Worm (Caenorhabditis elegans) whole organism, midembryonic: ENCODE data around the gene srh-17.
A peak's percentile ranks its signal among the peaks of the same experiment; 100 is the strongest.

ENCODE experiments used
- T22C8.4 ChIP-seq: fragments of 200-800 bp; sonication (Bioruptor generic); IDR thresholded peaks from 2 replicates; pipeline ENCODE4 v1.3.6; 2022; ENCODE audit warnings: missing genetic modification characterization, missing compliant biosample characterization
- cog-1 ChIP-seq: sonication (generic microtip); optimal IDR thresholded peaks from 2 replicates; lab custom pipeline; 2016; ENCODE audit warnings: missing genetic modification characterization, missing compliant biosample characterization
- flt-1 ChIP-seq: fragments of 200-800 bp; sonication (Bioruptor generic); IDR thresholded peaks from 2 replicates; pipeline ENCODE4 v1.3.6; 2022; ENCODE audit warnings: missing genetic modification characterization, missing compliant biosample characterization
- klf-2 ChIP-seq: fragments of 200-800 bp; sonication (Bioruptor generic); conservative IDR thresholded peaks from 2 replicates; pipeline ENCODE4 v1.3.6; 2022; ENCODE audit warnings: missing genetic modification reagents, missing genetic modification characterization, missing compliant biosample characterization
- med-1 ChIP-seq: sonication (generic microtip); optimal IDR thresholded peaks from 2 replicates; lab custom pipeline; 2017; ENCODE audit warnings: missing genetic modification characterization, mild to moderate bottlenecking, missing compliant biosample characterization, antibody characterized with exemption, missing genetic modification reagents; ENCODE audit not compliant: insufficient read depth
- ref-1 ChIP-seq: fragments of 200-800 bp; sonication (Bioruptor generic); conservative IDR thresholded peaks from 2 replicates; pipeline ENCODE4 v1.3.6; 2022; ENCODE audit warnings: missing genetic modification reagents, missing genetic modification characterization, missing compliant biosample characterization
- tab-1 ChIP-seq: fragments of 200-800 bp; sonication (Bioruptor generic); IDR thresholded peaks from 2 replicates; pipeline ENCODE4 v1.3.6; 2022; ENCODE audit warnings: missing genetic modification characterization, missing compliant biosample characterization
- ztf-23 ChIP-seq: fragments of 200-800 bp; sonication (Bioruptor generic); IDR thresholded peaks from 2 replicates; pipeline ENCODE4 v1.3.6; 2022; ENCODE audit warnings: missing genetic modification reagents, missing genetic modification characterization, missing compliant biosample characterization
- ztf-29 ChIP-seq: fragments of 200-800 bp; sonication (Bioruptor generic); IDR thresholded peaks from 2 replicates; pipeline ENCODE4 v1.3.6; 2022; ENCODE audit warnings: missing genetic modification reagents, missing genetic modification characterization, missing compliant biosample characterization

Gene srh-17

DNA sequence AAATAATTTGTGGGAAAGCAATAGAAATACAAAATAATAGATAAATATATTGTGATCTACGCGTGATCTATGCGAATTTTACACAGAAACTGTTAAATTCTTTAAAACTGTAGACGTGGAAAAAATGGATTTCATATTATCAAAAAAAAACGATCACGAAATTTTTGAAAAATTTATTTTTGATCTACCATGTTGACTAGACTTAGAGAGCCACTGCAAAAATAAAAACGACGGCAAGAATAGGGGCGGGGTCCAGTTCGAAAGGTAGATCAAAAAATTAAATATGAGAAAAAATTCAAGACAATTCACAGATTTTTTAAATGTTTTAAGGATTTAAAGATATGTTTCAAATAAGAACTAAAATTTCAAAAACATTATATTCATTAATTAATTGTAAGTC is 23.0 kb upstream of the srh-17 start:
- no peak for TF ChIP-seq cog-1 (tag; lab: Kevin White, UChicago)
- TF ChIP-seq ref-1 (GFP tag; lab: Robert Waterston, UW), result no peak
- TF ChIP-seq ztf-29, result no peak
- TF ChIP-seq T22C8.4 (GFP tag; lab: Robert Waterston, UW), result no peak
- no peak for TF ChIP-seq tab-1 (GFP tag; lab: Robert Waterston, UW)

DNA sequence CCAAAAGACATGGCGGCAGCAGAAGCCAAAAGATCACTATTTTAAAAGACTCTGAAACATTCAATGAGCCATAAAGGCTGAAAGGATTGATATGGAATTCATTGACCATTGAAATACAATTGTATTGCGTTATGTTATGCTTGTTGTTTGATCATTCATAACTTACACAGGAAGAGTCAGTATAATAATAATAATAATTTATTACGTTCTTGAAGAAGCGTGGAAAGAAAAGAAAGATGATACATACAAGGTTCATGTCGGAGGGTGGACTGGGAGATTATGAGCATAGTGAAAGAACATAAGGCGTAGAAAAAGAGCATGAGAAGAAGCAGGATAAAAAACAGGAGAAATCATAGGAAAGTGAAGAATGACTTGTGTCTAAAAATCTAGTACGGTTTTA is 21.0 kb upstream of the srh-17 start, which contains the start of gene F43D2.7:
F43D2.7 (minus strand) TSS at position 101 of the 400 bp plus-strand sequence.
- TF ChIP-seq tab-1 (GFP tag; lab: Robert Waterston, UW), result no peak
- no peak for TF ChIP-seq ztf-23
- no peak for TF ChIP-seq med-1 (GFP tag; lab: Kevin White, UChicago)
- TF ChIP-seq klf-2, result no peak
- no peak for TF ChIP-seq cog-1 (tag; lab: Kevin White, UChicago)
- TF ChIP-seq T22C8.4 (GFP tag; lab: Robert Waterston, UW), result no peak
- TF ChIP-seq flt-1, result no peak
- no peak for TF ChIP-seq ref-1 (GFP tag; lab: Robert Waterston, UW)
- no peak for TF ChIP-seq ztf-29

DNA sequence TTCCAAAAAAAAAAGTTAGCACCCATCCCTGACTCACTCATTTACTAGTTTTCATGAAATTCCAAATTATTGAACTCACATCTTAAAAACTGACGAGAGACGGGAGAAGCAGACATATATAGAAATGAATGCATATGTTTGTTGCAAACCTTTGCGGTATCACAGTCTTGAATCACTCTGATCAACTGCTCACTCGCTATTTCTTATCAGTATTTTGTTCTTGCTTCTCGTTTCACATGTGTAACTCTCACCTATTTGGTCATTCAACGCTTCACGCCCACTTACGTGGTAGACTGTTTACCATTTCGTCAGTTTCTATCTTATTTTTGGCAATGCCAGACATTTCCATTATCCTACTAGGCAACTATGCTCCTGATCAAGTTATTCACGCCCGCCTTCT is 20.3 kb upstream of the srh-17 start, which contains the start of gene C54G10.1:
C54G10.1 (plus strand) TSS at position 333 of the 400 bp plus-strand sequence.
- TF ChIP-seq ztf-29, result no peak
- no peak for TF ChIP-seq klf-2
- TF ChIP-seq ztf-23, result no peak
- no peak for TF ChIP-seq T22C8.4 (GFP tag; lab: Robert Waterston, UW)
- TF ChIP-seq tab-1 (GFP tag; lab: Robert Waterston, UW), result no peak
- TF ChIP-seq flt-1, result no peak
- no peak for TF ChIP-seq med-1 (GFP tag; lab: Kevin White, UChicago)
- no peak for TF ChIP-seq cog-1 (tag; lab: Kevin White, UChicago)

DNA sequence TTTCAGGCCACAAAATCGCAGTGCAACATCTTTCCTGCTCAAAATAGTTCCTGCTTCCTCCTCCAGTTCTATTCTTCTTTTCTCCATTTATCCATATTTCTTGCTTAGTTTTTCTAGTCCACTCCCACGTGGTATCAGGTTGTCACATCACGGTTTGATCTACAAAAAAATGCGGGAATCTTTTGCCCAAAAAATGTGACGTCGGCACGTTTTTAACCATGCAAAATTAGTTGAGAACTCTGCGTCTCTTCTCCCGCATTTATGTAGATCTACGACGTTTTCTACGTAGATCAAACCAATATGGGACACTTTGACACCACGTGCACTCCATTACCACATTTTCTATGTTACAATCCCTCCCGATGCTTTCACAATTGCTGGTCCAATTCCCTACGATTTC is 19.1 kb upstream of the srh-17 start:
- TF ChIP-seq ztf-23 (no peak), tab-1 (GFP tag; lab: Robert Waterston, UW) (no peak), flt-1 (no peak), T22C8.4 (GFP tag; lab: Robert Waterston, UW) (no peak), klf-2 (no peak), cog-1 (tag; lab: Kevin White, UChicago) (no peak), ztf-29 (no peak), ref-1 (GFP tag; lab: Robert Waterston, UW) (no peak), med-1 (GFP tag; lab: Kevin White, UChicago) (no peak)

DNA sequence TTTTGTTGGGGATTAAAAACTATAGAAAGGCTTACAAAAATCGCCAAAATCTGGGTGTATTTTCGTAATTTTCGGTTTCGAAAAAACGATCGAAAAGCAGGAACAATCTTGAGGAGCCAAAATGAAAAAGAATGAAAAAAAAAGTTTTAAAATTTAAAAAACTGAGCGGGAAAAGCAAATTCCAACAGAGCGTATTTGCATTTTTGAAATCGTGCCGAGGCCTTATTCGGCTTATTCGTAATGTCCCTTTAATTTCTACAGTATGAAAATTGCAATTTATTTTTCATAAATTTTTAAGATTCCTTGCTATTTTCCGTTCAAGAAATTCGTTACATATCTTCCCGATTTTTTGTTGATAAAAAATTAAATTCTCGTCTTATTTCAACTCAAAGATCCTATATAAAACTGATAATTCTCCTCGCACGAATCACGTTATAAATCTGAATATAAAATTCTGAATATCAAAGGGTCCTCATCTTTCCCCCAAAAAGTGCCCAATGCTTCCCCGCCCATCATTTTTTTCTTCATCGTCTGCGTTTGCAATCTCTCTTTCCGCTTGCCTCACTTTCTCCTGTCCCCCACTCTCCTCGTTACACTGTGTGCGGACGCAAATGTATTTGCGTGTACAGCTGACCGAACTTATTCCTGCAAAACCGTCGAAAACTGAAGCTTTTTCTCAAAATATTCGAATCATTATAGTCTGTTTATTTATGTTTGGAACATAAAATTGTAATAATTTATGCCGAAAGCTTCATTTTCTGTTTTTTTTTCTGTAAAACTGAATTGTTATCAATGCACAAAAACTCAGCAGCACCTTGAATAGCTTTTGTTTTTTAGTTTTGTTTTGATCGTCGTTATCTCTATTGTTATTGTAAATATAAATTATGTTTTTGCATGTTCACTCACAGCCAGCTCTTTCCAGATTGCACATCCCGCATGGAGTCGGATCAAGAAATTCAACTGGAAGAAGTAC is 15.0 kb upstream of the srh-17 start, which contains the start of the genes rfc-1 and pmp-3:
rfc-1 (minus strand) TSS at position 163 of the 973 bp plus-strand sequence.
pmp-3 (plus strand) TSS at position 923 of the 973 bp plus-strand sequence.
- TF ChIP-seq med-1 (GFP tag; lab: Kevin White, UChicago) (no peak), klf-2 (no peak), ref-1 (GFP tag; lab: Robert Waterston, UW) (no peak), flt-1 (0 out of 2 replicates have a peak, but pooled peaks have one; percentile 38)

DNA sequence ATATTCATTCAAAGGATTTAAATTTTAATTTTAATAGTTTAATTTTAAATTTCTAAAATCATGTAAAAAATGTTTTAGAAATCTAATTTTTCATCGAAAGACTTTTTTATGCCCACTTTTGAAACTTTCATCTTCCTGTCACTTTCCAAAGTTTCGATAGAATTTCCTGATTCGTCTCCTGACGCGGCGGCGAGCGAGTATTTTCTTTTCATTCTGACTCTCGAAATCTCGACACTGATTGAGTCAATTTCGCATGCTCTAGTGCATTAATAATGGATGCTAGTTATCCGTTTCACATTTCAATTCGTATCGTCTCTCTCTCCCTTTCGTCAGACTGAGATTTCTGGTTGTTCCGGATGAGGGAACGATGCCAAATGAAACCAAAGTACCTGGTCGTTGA is 12.3 kb upstream of the srh-17 start:
- no peak for TF ChIP-seq ref-1 (GFP tag; lab: Robert Waterston, UW)
- no peak for TF ChIP-seq klf-2
- TF ChIP-seq tab-1 (GFP tag; lab: Robert Waterston, UW), result no peak
- TF ChIP-seq med-1 (GFP tag; lab: Kevin White, UChicago), result no peak
- no peak for TF ChIP-seq cog-1 (tag; lab: Kevin White, UChicago)
- no peak for TF ChIP-seq ztf-23
- TF ChIP-seq T22C8.4 (GFP tag; lab: Robert Waterston, UW), result no peak
- TF ChIP-seq flt-1, result no peak
- TF ChIP-seq ztf-29, result no peak

DNA sequence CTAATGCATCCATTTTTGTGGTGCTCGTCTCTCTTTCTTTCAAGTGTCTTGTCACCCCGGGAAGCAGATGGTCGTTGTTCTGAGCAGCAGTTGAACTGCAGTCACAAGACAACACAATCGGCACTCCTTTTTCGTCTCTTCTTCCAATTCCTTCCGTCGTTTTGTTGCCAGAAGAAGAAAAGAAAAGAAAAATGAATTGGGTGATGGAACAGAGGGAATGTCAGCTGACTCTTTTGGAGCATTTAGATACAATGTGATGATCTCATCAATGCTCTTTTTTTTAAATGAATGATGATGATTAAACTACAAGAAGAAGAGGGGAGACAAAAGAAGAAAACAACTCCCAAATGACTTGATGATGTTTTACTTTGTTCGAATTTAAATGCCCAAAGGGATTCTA is 11.2 kb upstream of the srh-17 start:
- TF ChIP-seq T22C8.4 (GFP tag; lab: Robert Waterston, UW) (no peak), ztf-29 (no peak), flt-1 (no peak), cog-1 (tag; lab: Kevin White, UChicago) (no peak), ref-1 (GFP tag; lab: Robert Waterston, UW) (no peak), med-1 (GFP tag; lab: Kevin White, UChicago) (no peak), ztf-23 (no peak), tab-1 (GFP tag; lab: Robert Waterston, UW) (no peak), klf-2 (no peak)

DNA sequence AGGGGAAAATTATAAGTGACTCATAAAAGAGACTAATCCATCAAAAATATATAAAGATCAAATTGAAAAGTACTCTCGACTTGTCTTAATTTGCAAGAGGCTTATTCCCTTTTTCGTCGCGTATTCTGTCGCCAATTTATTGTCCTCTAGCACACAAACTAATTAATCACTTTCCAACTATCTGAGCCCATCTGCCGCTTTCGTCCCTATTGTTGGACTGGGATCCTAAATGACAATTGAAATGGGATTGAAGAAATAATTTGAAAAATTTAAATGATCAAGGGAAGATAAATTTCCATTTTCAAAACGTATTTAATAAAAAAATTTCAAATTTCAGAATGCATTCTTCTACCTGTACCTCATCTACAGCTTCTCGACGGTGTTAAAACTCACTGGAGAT is 10.5 kb upstream of the srh-17 start:
- TF ChIP-seq cog-1 (tag; lab: Kevin White, UChicago), result no peak
- no peak for TF ChIP-seq ztf-29
- TF ChIP-seq ztf-23, result no peak
- no peak for TF ChIP-seq flt-1
- TF ChIP-seq T22C8.4 (GFP tag; lab: Robert Waterston, UW), result no peak
- TF ChIP-seq ref-1 (GFP tag; lab: Robert Waterston, UW), result no peak
- TF ChIP-seq klf-2, result no peak
- no peak for TF ChIP-seq tab-1 (GFP tag; lab: Robert Waterston, UW)

DNA sequence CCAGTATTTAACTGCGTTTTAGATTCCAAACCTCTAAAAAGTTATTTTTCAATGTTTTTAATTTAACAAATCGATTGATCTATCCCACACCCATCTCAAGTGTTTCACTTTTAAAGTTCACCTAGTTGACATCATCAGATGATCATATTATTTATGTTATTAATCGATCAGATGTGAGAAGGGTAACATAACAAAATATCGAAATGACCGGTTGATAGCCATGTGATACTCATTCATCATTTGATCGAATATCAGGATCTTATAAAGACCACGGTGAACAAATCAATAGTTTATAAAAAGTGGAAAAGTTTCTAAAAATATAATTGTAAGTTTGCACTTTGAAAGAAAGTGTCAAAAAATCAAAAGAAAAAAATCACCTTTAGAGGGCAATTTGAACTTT is 5.4 kb upstream of the srh-17 start:
- TF ChIP-seq cog-1 (tag; lab: Kevin White, UChicago) (no peak), klf-2 (no peak), flt-1 (no peak), ztf-23 (no peak), med-1 (GFP tag; lab: Kevin White, UChicago) (no peak), ref-1 (GFP tag; lab: Robert Waterston, UW) (no peak), ztf-29 (no peak), tab-1 (GFP tag; lab: Robert Waterston, UW) (no peak), T22C8.4 (GFP tag; lab: Robert Waterston, UW) (no peak)
